Fruit fly (Drosophila melanogaster): Measurements from ENCODE around the gene CG18787.
A peak's percentile ranks its signal among the peaks of the same experiment; 100 is the strongest.

The CG18787 gene

DNA sequence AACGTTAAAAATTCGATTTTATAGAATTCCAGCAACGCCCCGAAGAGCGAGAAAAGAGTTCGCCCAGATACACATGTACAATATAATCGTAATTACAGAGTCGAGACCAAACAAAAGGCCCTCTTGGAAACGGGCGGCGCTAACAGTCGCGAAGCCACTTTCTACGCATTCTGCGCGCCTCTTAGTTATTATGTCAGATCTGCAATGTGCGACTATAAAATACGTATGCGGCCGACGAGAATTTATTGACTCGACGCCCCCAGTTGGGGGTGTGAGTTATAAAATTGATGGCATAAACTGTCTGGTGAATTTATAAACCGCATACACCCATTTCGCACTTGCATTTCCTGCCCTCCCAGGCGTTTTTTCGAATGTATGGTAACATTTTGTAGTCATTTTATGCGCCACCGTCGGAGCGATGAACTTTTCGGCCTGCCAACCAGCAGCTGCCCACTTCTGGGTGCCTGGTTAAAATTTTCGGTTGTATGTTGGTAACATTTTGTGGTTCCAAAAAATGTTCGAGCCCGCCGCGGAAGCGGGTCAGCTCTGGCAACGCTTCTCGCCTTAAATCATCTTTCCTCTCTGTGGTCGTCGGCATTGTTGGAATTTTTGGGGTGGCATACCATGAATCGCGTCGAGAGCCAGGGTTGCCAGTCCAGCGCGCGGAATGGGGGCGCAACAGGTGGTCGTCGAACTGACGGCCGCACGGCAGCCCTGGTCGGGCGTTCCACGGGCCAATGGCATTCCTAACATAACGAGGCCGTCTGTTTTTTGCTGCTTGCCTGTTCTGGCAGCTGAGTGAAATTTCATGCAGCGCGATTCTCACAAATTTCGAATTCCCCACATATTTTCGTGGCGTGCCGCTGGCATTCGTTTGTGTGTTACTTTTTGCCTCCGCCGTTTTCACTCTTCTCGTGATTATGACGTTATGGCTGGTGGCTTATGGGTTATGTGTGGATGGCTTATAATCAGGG is 12.8 kb upstream of the CG18787 start (continued):
- TF ChIP-seq NC2α (GFP tag; optimal IDR thresholded peaks at IDR 0.05) (peak; percentile 58), CG4424 (GFP tag; optimal IDR thresholded peaks at IDR 0.05) (peak; percentile 70), Dbx (GFP tag; IDR thresholded peaks at IDR 0.05) (no peak), maf-S (GFP tag; optimal IDR thresholded peaks at IDR 0.05) (peak; percentile 71), CG15269 (tag; optimal IDR thresholded peaks at IDR 0.05) (peak; percentile 62), CG9797 (GFP tag; optimal IDR thresholded peaks at IDR 0.05) (peak; percentile 22), chn (GFP tag; optimal IDR thresholded peaks at IDR 0.05) (peak; percentile 78), CG6791 (GFP tag; IDR thresholded peaks at IDR 0.05; ENCODE audit: partially characterized antibody) (no peak), CG7357 (GFP tag; IDR thresholded peaks at IDR 0.05) (peak; percentile 61; the same call in 2 of the 3 replicates), CG4328 (GFP tag; optimal IDR thresholded peaks at IDR 0.05) (peak; percentile 68), Optix (GFP tag; IDR thresholded peaks at IDR 0.05) (no peak), lbe (GFP tag; optimal IDR thresholded peaks at IDR 0.05) (peak; percentile 54), sr (GFP tag; IDR thresholded peaks at IDR 0.05) (no peak), CG3163 (GFP tag; optimal IDR thresholded peaks at IDR 0.05) (peak; percentile 73), pfk (GFP tag; optimal IDR thresholded peaks at IDR 0.05) (peak; percentile 95), CG14965 (GFP tag; optimal IDR thresholded peaks at IDR 0.05; ENCODE audit: borderline replicate concordance) (peak; percentile 13), Rx (GFP tag; IDR thresholded peaks at IDR 0.05) (no peak), NfI (GFP tag; optimal IDR thresholded peaks at IDR 0.05) (peak; percentile 37), Drgx (GFP tag; IDR thresholded peaks at IDR 0.05) (no peak), CG4854 (GFP tag; optimal IDR thresholded peaks at IDR 0.05) (peak; percentile 62), CG9215 (GFP tag; IDR thresholded peaks at IDR 0.05) (no peak), sd (tag; optimal IDR thresholded peaks at IDR 0.05) (peak; percentile 100), cato (GFP tag; optimal IDR thresholded peaks at IDR 0.05; ENCODE audit: borderline replicate concordance) (no peak), Hmx (GFP tag; optimal IDR thresholded peaks at IDR 0.05) (no peak), trh (GFP tag; optimal IDR thresholded peaks at IDR 0.05) (no peak), en (GFP tag; optimal IDR thresholded peaks at IDR 0.05) (peak; percentile 38), CG34422 (GFP tag; IDR thresholded peaks at IDR 0.05) (no peak), CG1024 (GFP tag; IDR thresholded peaks at IDR 0.05) (no peak), exex (tag; optimal IDR thresholded peaks at IDR 0.05) (peak; percentile 85), CG13296 (GFP tag; optimal IDR thresholded peaks at IDR 0.05) (peak; percentile 44), insv (GFP tag; optimal IDR thresholded peaks at IDR 0.05) (peak in 1 of 2 experiments; percentile 60), CG17186 (GFP tag; optimal IDR thresholded peaks at IDR 0.05) (peak; percentile 63), CG8478 (optimal IDR thresholded peaks at IDR 0.05) (no peak), PHDP (tag; optimal IDR thresholded peaks at IDR 0.05) (peak; percentile 50), CG3065 (GFP tag; optimal IDR thresholded peaks at IDR 0.05) (peak; percentile 10), CG9437 (GFP tag; optimal IDR thresholded peaks at IDR 0.05) (no peak), CG13624 (GFP tag; optimal IDR thresholded peaks at IDR 0.05) (peak; percentile 88), CG18619 (GFP tag; optimal IDR thresholded peaks at IDR 0.05) (peak; percentile 60), tin (GFP tag; optimal IDR thresholded peaks at IDR 0.05) (peak; percentile 76), CG2129 (GFP tag; IDR thresholded peaks at IDR 0.05; ENCODE audit: partially characterized antibody) (no peak), esg (GFP tag; conservative IDR thresholded peaks at IDR 0.05) (no peak), tap (tag; optimal IDR thresholded peaks at IDR 0.05) (peak; percentile 51), CG8290 (GFP tag; optimal IDR thresholded peaks at IDR 0.05) (no peak), CG8290 (tag; optimal IDR thresholded peaks at IDR 0.05) (peak; percentile 15 to 96), MTF-1 (GFP tag; optimal IDR thresholded peaks at IDR 0.05; ENCODE audit: borderline replicate concordance) (peak; percentile 86), H15 (GFP tag; IDR thresholded peaks at IDR 0.05) (no peak), bsh (GFP tag; optimal IDR thresholded peaks at IDR 0.05) (peak; percentile 26 to 63), CG12236 (GFP tag; optimal IDR thresholded peaks at IDR 0.05) (peak; percentile 4), cas (GFP tag; IDR thresholded peaks at IDR 0.05) (no peak)

All from whole organism, embryonic.